Fruit fly (Drosophila melanogaster) whole organism, adult: ENCODE data around the gene orion.

Source experiments
- CG1620 ChIP-seq: fragments of 200-800 bp; sonication (Bioruptor generic); optimal IDR thresholded peaks from 2 replicates; lab custom pipeline; 2016; ENCODE audit warnings: missing biosample characterization, missing genetic modification characterization
- CG33017 ChIP-seq: fragments of 200-800 bp; sonication (Bioruptor generic); optimal IDR thresholded peaks from 2 replicates; lab custom pipeline; 2018; ENCODE audit warnings: missing biosample characterization, mild to moderate bottlenecking, missing genetic modification characterization, moderate library complexity
- cnc ChIP-seq, 2 experiments: fragments of >200 bp; optimal IDR thresholded peaks; 2 replicates each; lab custom pipeline; 2017
- pad ChIP-seq: fragments of 200-800 bp; sonication (Bioruptor generic); optimal IDR thresholded peaks from 3 replicates; lab custom pipeline; 2017; ENCODE audit warnings: missing biosample characterization, missing genetic modification characterization, mild to moderate bottlenecking, moderate library complexity, missing genetic modification reagents

dm6 chrX:7960988-7961387, 14.3 kb upstream of the orion start:
- no peak for TF ChIP-seq CG1620 (GFP tag; lab: Kevin White, UChicago)
- no peak for TF ChIP-seq CG33017 (tag; lab: Kevin White, UChicago)
- no peak for TF ChIP-seq cnc (optimal IDR thresholded peaks at IDR 0.05; lab: Kevin White, UChicago)
- TF ChIP-seq pad (GFP tag; lab: Kevin White, UChicago): no peak
